Worm (Caenorhabditis elegans) whole organism, L4 larva: ENCODE data around the gene lurp-3.
A peak's percentile ranks its signal among the peaks of the same experiment; 100 is the strongest.

Experiments used
- D1046.2 ChIP-seq: fragments of 200-800 bp; sonication (Bioruptor generic); IDR thresholded peaks from 2 replicates; pipeline ENCODE4 v1.3.6; 2022; ENCODE audit warnings: missing genetic modification characterization, missing compliant biosample characterization
- F10B5.3 ChIP-seq: sonication (generic microtip); optimal IDR thresholded peaks from 2 replicates; lab custom pipeline; 2016; ENCODE audit warnings: mild to moderate bottlenecking, missing genetic modification characterization, missing compliant biosample characterization
- F37D6.2 ChIP-seq: sonication (generic microtip); optimal IDR thresholded peaks from 2 replicates; lab custom pipeline; 2016; ENCODE audit warnings: mild to moderate bottlenecking, missing genetic modification characterization, missing compliant biosample characterization
- R02D3.7 ChIP-seq: fragments of 150-350 bp; sonication (generic microtip); optimal IDR thresholded peaks from 3 replicates; lab custom pipeline; 2014; ENCODE audit warnings: missing biosample characterization, missing genetic modification characterization
- T26A8.4 ChIP-seq: fragments of 200-800 bp; sonication (Bioruptor generic); IDR thresholded peaks from 2 replicates; pipeline ENCODE4 v1.3.6; 2022; ENCODE audit warnings: missing genetic modification characterization, missing compliant biosample characterization
- Y105C5A.15 ChIP-seq: fragments of 200-800 bp; sonication (Bioruptor generic); IDR thresholded peaks from 2 replicates; pipeline ENCODE4 v1.3.6; 2022; ENCODE audit warnings: missing genetic modification characterization, missing compliant biosample characterization
- ZK546.5 ChIP-seq, 2 experiments: sonication (generic microtip); optimal IDR thresholded peaks; 2 replicates each; lab custom pipeline; 2017; ENCODE audit warnings: missing biosample characterization in 2 of 2, missing genetic modification characterization in 2 of 2
- arid-1 ChIP-seq: fragments of 200-800 bp; sonication (Bioruptor generic); conservative IDR thresholded peaks from 2 replicates; pipeline ENCODE4 v1.3.6; 2022; ENCODE audit warnings: missing genetic modification reagents, missing genetic modification characterization, missing compliant biosample characterization
- ceh-20 ChIP-seq: fragments of 200-800 bp; sonication (Bioruptor generic); IDR thresholded peaks from 2 replicates; pipeline ENCODE4 v1.3.6; 2022; ENCODE audit warnings: missing genetic modification reagents, missing genetic modification characterization, missing compliant biosample characterization
- cey-2 ChIP-seq: sonication (generic microtip); optimal IDR thresholded peaks from 3 replicates; lab custom pipeline; 2017; ENCODE audit warnings: missing genetic modification characterization, mild to moderate bottlenecking, missing compliant biosample characterization, antibody characterized with exemption, borderline replicate concordance; ENCODE audit not compliant: insufficient read depth
- ctbp-1 ChIP-seq: fragments of 200-800 bp; sonication (Bioruptor generic); IDR thresholded peaks from 2 replicates; pipeline ENCODE4 v1.3.6; 2022; ENCODE audit warnings: missing genetic modification reagents, missing genetic modification characterization, missing compliant biosample characterization
- daf-8 ChIP-seq: fragments of 200-800 bp; sonication (Bioruptor generic); IDR thresholded peaks from 2 replicates; pipeline ENCODE4 v1.3.6; 2022; ENCODE audit warnings: missing genetic modification characterization, missing compliant biosample characterization
- egl-43 ChIP-seq: fragments of 200-800 bp; sonication (Bioruptor generic); IDR thresholded peaks from 2 replicates; pipeline ENCODE4 v1.3.6; 2022; ENCODE audit warnings: missing genetic modification reagents, missing genetic modification characterization, missing compliant biosample characterization
- fos-1 ChIP-seq: fragments of 150-350 bp; optimal IDR thresholded peaks from 2 replicates; lab custom pipeline; 2014; ENCODE audit warnings: missing biosample characterization, missing genetic modification characterization
- gei-8 ChIP-seq: fragments of 200-800 bp; sonication (Bioruptor generic); optimal IDR thresholded peaks from 2 replicates; lab custom pipeline; 2018; ENCODE audit warnings: mild to moderate bottlenecking, missing genetic modification characterization, missing compliant biosample characterization
- hif-1 ChIP-seq, 2 experiments: sonication (generic microtip); optimal IDR thresholded peaks; 2 replicates each; lab custom pipeline; 2016 to 2017; ENCODE audit warnings: missing compliant biosample characterization in 2 of 2, missing genetic modification characterization in 2 of 2, missing genetic modification reagents in 2 of 2, missing genotype in 2 of 2, mild to moderate bottlenecking in 1 of 2
- hlh-11 ChIP-seq: fragments of 200-800 bp; sonication (Bioruptor generic); optimal IDR thresholded peaks from 2 replicates; lab custom pipeline; 2018; ENCODE audit warnings: mild to moderate bottlenecking, missing genetic modification characterization, missing compliant biosample characterization
- hlh-30 ChIP-seq: sonication (generic microtip); optimal IDR thresholded peaks from 2 replicates; lab custom pipeline; 2017; ENCODE audit warnings: antibody characterized with exemption, mild to moderate bottlenecking, missing genetic modification characterization, missing compliant biosample characterization; ENCODE audit not compliant: insufficient read depth
- hmg-1.1 ChIP-seq: fragments of 200-800 bp; sonication (Bioruptor generic); IDR thresholded peaks from 2 replicates; pipeline ENCODE4 v1.3.6; 2022; ENCODE audit warnings: missing genetic modification reagents, missing genetic modification characterization, missing compliant biosample characterization
- lim-7 ChIP-seq: fragments of 200-800 bp; sonication (Bioruptor generic); IDR thresholded peaks from 2 replicates; pipeline ENCODE4 v1.3.6; 2022; ENCODE audit warnings: missing genetic modification characterization, missing compliant biosample characterization
- lin-1 ChIP-seq: fragments of 200-800 bp; sonication (Bioruptor generic); IDR thresholded peaks from 2 replicates; pipeline ENCODE4 v1.3.6; 2022; ENCODE audit warnings: missing genetic modification reagents, missing genetic modification characterization, missing compliant biosample characterization
- lin-39 ChIP-seq: fragments of 150-350 bp; optimal IDR thresholded peaks from 2 replicates; lab custom pipeline; 2014; ENCODE audit warnings: missing biosample characterization, missing genetic modification reagents, missing genetic modification characterization
- lir-3 ChIP-seq: sonication (generic microtip); optimal IDR thresholded peaks from 2 replicates; lab custom pipeline; 2016; ENCODE audit warnings: mild to moderate bottlenecking, missing genetic modification characterization, missing compliant biosample characterization
- madf-9 ChIP-seq: fragments of 200-800 bp; sonication (Bioruptor generic); conservative IDR thresholded peaks from 2 replicates; pipeline ENCODE4 v1.3.6; 2022; ENCODE audit warnings: missing genetic modification reagents, missing genetic modification characterization, missing compliant biosample characterization
- mdl-1 ChIP-seq, 2 experiments: fragments of 150-350 bp in 1 of 2; sonication (generic microtip) in 1 of 2; optimal IDR thresholded peaks; 2 replicates each; lab custom pipeline; 2014 to 2017; ENCODE audit warnings: missing biosample characterization in 2 of 2, missing genetic modification characterization in 2 of 2
- mdt-29 ChIP-seq: fragments of 200-800 bp; sonication (Bioruptor generic); IDR thresholded peaks from 2 replicates; pipeline ENCODE4 v1.3.6; 2022; ENCODE audit warnings: missing genetic modification reagents, missing genetic modification characterization, missing compliant biosample characterization
- mep-1 ChIP-seq: fragments of 150-350 bp; sonication (generic microtip); optimal IDR thresholded peaks from 3 replicates; lab custom pipeline; 2014; ENCODE audit warnings: missing biosample characterization, missing genetic modification characterization
- mxl-3 ChIP-seq: fragments of 200-800 bp; sonication (Bioruptor generic); optimal IDR thresholded peaks from 2 replicates; lab custom pipeline; 2018; ENCODE audit warnings: mild to moderate bottlenecking, missing genetic modification characterization, missing compliant biosample characterization
- nhr-28 ChIP-seq: fragments of 150-350 bp; optimal IDR thresholded peaks from 2 replicates; lab custom pipeline; 2014; ENCODE audit warnings: missing biosample characterization, missing genetic modification characterization
- nhr-41 ChIP-seq: fragments of 200-800 bp; sonication (Bioruptor generic); IDR thresholded peaks from 2 replicates; pipeline ENCODE4 v1.3.6; 2022; ENCODE audit warnings: missing genetic modification reagents, missing genetic modification characterization, missing compliant biosample characterization
- nhr-48 ChIP-seq: sonication (generic microtip); optimal IDR thresholded peaks from 2 replicates; lab custom pipeline; 2016; ENCODE audit warnings: mild to moderate bottlenecking, missing genetic modification characterization, missing compliant biosample characterization
- nhr-6 ChIP-seq: fragments of 150-350 bp; optimal IDR thresholded peaks from 2 replicates; lab custom pipeline; 2014; ENCODE audit warnings: missing biosample characterization, missing genetic modification characterization
- pha-4 ChIP-seq, 2 experiments: fragments of 150-350 bp in 1 of 2; fragments of 200-800 bp in 1 of 2; sonication (Bioruptor generic) in 1 of 2; IDR thresholded peaks in 1 of 2; optimal IDR thresholded peaks in 1 of 2; 2 replicates each; pipeline versions ENCODE4 v1.3.6 to Lab custom; 2014 to 2022; ENCODE audit warnings: missing genetic modification characterization in 2 of 2, missing genetic modification reagents in 2 of 2, missing biosample characterization in 1 of 2, missing compliant biosample characterization in 1 of 2
- set-16 ChIP-seq: fragments of 200-800 bp; sonication (Bioruptor generic); IDR thresholded peaks from 2 replicates; pipeline ENCODE4 v1.3.6; 2022; ENCODE audit warnings: missing genetic modification reagents, missing genetic modification characterization, missing compliant biosample characterization
- tag-97 ChIP-seq: fragments of 200-800 bp; sonication (Bioruptor generic); IDR thresholded peaks from 2 replicates; pipeline ENCODE4 v1.3.6; 2022; ENCODE audit warnings: missing genetic modification characterization, missing compliant biosample characterization
- tra-1 ChIP-seq: fragments of 200-800 bp; sonication (Bioruptor generic); IDR thresholded peaks from 2 replicates; pipeline ENCODE4 v1.3.6; 2022; ENCODE audit warnings: missing genetic modification reagents, missing genetic modification characterization, missing compliant biosample characterization
- unc-62 ChIP-seq, 3 experiments: fragments of 150-350 bp in 1 of 3; sonication (generic microtip); optimal IDR thresholded peaks in 2 of 3; peaks in 1 of 3; 1 replicate in 1 of 3; 2 replicates in 2 of 3; lab custom pipeline; 2014 to 2017; ENCODE audit warnings: missing biosample characterization in 3 of 3, missing genetic modification characterization in 3 of 3, missing genetic modification reagents in 3 of 3, missing genotype in 1 of 3
- vab-7 ChIP-seq: fragments of 200-800 bp; sonication (Bioruptor generic); IDR thresholded peaks from 2 replicates; pipeline ENCODE4 v1.3.6; 2022; ENCODE audit warnings: missing genetic modification reagents, missing genetic modification characterization, missing compliant biosample characterization
- zag-1 ChIP-seq: fragments of 150-350 bp; optimal IDR thresholded peaks from 2 replicates; lab custom pipeline; 2014; ENCODE audit warnings: missing biosample characterization, missing genetic modification characterization
- zip-11 ChIP-seq: fragments of 200-800 bp; sonication (Bioruptor generic); IDR thresholded peaks from 2 replicates; pipeline ENCODE4 v1.3.6; 2022; ENCODE audit warnings: missing genetic modification characterization, missing compliant biosample characterization

lurp-3 gene

DNA sequence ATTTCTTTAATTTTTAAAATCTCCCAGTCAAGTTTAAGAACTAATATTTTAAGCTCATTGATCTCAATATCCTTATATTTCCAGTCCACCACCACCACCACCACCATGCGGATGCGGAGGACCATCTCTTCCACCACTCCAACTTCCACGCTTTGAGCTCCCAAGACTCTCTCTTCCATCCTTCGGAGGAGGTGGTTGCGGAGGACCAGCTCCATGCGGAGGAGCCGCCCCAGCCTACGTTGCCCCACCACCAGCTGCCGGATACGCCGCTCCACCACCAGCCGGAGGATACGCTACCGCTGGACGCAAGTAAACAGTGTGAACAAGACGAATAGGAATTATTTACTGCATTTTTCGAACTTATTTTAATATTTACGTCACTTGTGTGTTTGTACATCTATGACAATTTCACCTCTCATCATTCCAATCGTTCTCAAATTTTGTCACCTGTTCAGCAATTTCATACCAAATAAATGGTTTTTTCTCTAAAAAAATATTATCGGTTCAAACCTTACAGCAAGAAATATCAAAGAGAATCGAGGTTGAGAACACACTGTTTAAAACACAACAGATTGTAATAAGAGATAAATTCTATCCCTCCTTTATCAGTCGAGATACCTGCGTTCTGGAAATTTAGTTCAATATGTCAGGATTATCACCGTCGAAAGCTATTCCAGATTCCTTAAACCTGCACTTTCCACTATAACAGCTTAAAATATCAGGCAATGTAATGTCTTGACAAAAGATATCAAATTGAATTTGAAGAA is 44.1 kb upstream of the lurp-3 start (continued):
- TF ChIP-seq fos-1 (no peak), egl-43 (GFP tag; lab: Robert Waterston, UW) (peak; percentile 75; the same call in 1 of the 2 replicates), lin-39 (tag; lab: Kevin White, UChicago) (no peak), vab-7 (GFP tag; lab: Robert Waterston, UW) (no peak), pha-4 (GFP tag; IDR thresholded peaks at IDR 0.05; lab: Robert Waterston, UW) (no peak), pha-4 (tag; optimal IDR thresholded peaks at IDR 0.05; lab: Kevin White, UChicago) (no peak), nhr-41 (GFP tag; lab: Robert Waterston, UW) (no peak), unc-62 (GFP tag; optimal IDR thresholded peaks at IDR 0.05 in 1 of 2; lab: Kevin White, UChicago) (peak in 1 of 2 experiments; percentile 76), unc-62 (tag; optimal IDR thresholded peaks at IDR 0.05; lab: Kevin White, UChicago) (no peak), mdl-1 (tag; optimal IDR thresholded peaks at IDR 0.05; lab: Kevin White, UChicago) (no peak), hlh-11 (no peak), D1046.2 (GFP tag; lab: Robert Waterston, UW) (no peak), nhr-6 (tag; lab: Kevin White, UChicago) (peak; percentile 9), R02D3.7 (tag; lab: Kevin White, UChicago) (no peak), zip-11 (no peak), tra-1 (GFP tag; lab: Robert Waterston, UW) (no peak)

- TF ChIP-seq mxl-3 (GFP tag; lab: Kevin White, UChicago), result no peak
- peak; percentile 78 for TF ChIP-seq hlh-30 (tag; lab: Kevin White, UChicago)
- TF ChIP-seq, all 104 proteins: peak for 1
Observed at ce11 chrV:13411992-13412298, 43.6 kb upstream of the lurp-3 start.

DNA sequence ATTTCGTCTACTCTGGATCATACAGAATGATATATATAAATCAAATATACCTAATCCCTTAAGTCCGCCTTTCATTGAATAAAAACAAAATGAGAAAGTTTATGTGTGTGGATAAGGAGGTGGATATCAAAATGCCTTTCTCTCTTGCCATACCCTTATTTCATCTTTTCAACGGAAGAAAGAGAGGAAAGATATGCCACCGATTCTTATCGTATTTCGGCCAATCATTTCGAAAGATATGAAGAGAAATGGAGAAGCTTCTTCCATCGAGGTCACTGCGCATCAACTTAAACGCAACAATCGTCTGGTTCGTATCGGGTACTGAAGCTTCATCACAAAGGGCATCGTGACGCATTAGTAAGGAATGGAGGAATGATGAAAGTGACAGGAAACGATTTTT is 42.2 kb upstream of the lurp-3 start:
- no peak for TF ChIP-seq hif-1 (tag; optimal IDR thresholded peaks at IDR 0.05; lab: Kevin White, UChicago)
- TF ChIP-seq Y105C5A.15, result no peak
- TF ChIP-seq set-16 (GFP tag; lab: Robert Waterston, UW), result no peak

- TF ChIP-seq mxl-3 (GFP tag; lab: Kevin White, UChicago) (peak; percentile 63), ceh-20 (GFP tag; lab: Robert Waterston, UW) (no peak), hlh-11 (peak; percentile 8)
Observed at ce11 chrV:13414585-13414984, 41.0 kb upstream of the lurp-3 start, which contains the start of gene cut-2. TSS of gene cut-2 (plus strand) at chrV:13414949.

ce11 chrV:13415462-13415861 is 40.1 kb upstream of the lurp-3 start:
- TF ChIP-seq mdt-29, result no peak
- 0 out of 2 replicates have a peak, but pooled peaks have one; percentile 43 for TF ChIP-seq hmg-1.1 (GFP tag; lab: Robert Waterston, UW)
- no peak for TF ChIP-seq tag-97 (GFP tag; lab: Robert Waterston, UW)
- peak; percentile 6 for TF ChIP-seq F10B5.3 (tag; lab: Kevin White, UChicago)
- TF ChIP-seq zag-1, result no peak
- TF ChIP-seq cey-2, result no peak
- TF ChIP-seq R02D3.7 (tag; lab: Kevin White, UChicago), result no peak
- TF ChIP-seq set-16 (GFP tag; lab: Robert Waterston, UW), result peak; percentile 99
- no peak; the same call in 1 of the 2 replicates for TF ChIP-seq T26A8.4 (GFP tag; lab: Robert Waterston, UW)
- no peak for TF ChIP-seq lir-3 (tag; lab: Kevin White, UChicago)
- TF ChIP-seq arid-1 (GFP tag; lab: Robert Waterston, UW), result no peak
- no peak for TF ChIP-seq ZK546.5 (tag; optimal IDR thresholded peaks at IDR 0.05; lab: Kevin White, UChicago)
- no peak for TF ChIP-seq unc-62 (GFP tag; optimal IDR thresholded peaks at IDR 0.05 in 1 of 2; lab: Kevin White, UChicago)
- no peak for TF ChIP-seq unc-62 (tag; optimal IDR thresholded peaks at IDR 0.05; lab: Kevin White, UChicago)
- TF ChIP-seq lim-7 (GFP tag; lab: Robert Waterston, UW), result no peak
- 0 out of 2 replicates have a peak, but pooled peaks have one; percentile 20 for TF ChIP-seq ctbp-1 (GFP tag; lab: Robert Waterston, UW)
- TF ChIP-seq mep-1 (tag; lab: Kevin White, UChicago), result no peak
- TF ChIP-seq lin-1 (GFP tag; lab: Robert Waterston, UW), result no peak
- no peak for TF ChIP-seq fos-1
- TF ChIP-seq madf-9, result no peak
- TF ChIP-seq F37D6.2 (tag; lab: Kevin White, UChicago), result no peak
- TF ChIP-seq nhr-48 (tag; lab: Kevin White, UChicago), result no peak
- TF ChIP-seq daf-8 (GFP tag; lab: Robert Waterston, UW), result no peak
- peak; percentile 29 for TF ChIP-seq gei-8
- TF ChIP-seq D1046.2 (GFP tag; lab: Robert Waterston, UW), result no peak
- no peak for TF ChIP-seq nhr-28 (tag; lab: Kevin White, UChicago)
- no peak for TF ChIP-seq lin-39 (tag; lab: Kevin White, UChicago)
